Worm (Caenorhabditis elegans) whole organism, L4 larva: ENCODE data around the gene C03B1.7.

Experiments
- D1046.2 ChIP-seq: fragments of 200-800 bp; sonication (Bioruptor generic); IDR thresholded peaks from 2 replicates; pipeline ENCODE4 v1.3.6; 2022; ENCODE audit warnings: missing genetic modification characterization, missing compliant biosample characterization
- F49E8.2 ChIP-seq: sonication (generic microtip); optimal IDR thresholded peaks from 2 replicates; lab custom pipeline; 2016; ENCODE audit warnings: missing compliant biosample characterization, mild to moderate bottlenecking, missing genetic modification characterization, borderline replicate concordance
- Y105C5A.15 ChIP-seq: fragments of 200-800 bp; sonication (Bioruptor generic); IDR thresholded peaks from 2 replicates; pipeline ENCODE4 v1.3.6; 2022; ENCODE audit warnings: missing genetic modification characterization, missing compliant biosample characterization
- Y48G9A.11 ChIP-seq: fragments of 200-800 bp; sonication (Bioruptor generic); IDR thresholded peaks from 2 replicates; pipeline ENCODE4 v1.3.6; 2022; ENCODE audit warnings: missing genetic modification reagents, missing genetic modification characterization, missing compliant biosample characterization
- ZK337.2 ChIP-seq: fragments of 200-800 bp; sonication (Bioruptor generic); IDR thresholded peaks from 2 replicates; pipeline ENCODE4 v1.3.6; 2022; ENCODE audit warnings: missing genetic modification reagents, missing genetic modification characterization, missing compliant biosample characterization
- ZK546.5 ChIP-seq, 2 experiments: sonication (generic microtip); optimal IDR thresholded peaks; 2 replicates each; lab custom pipeline; 2017; ENCODE audit warnings: missing biosample characterization in 2 of 2, missing genetic modification characterization in 2 of 2
- aha-1 ChIP-seq: fragments of 150-350 bp; peaks from one replicate; lab custom pipeline; 2014; ENCODE audit warnings: missing biosample characterization, missing genetic modification characterization
- ceh-62 ChIP-seq: sonication (generic microtip); optimal IDR thresholded peaks from 2 replicates; lab custom pipeline; 2017; ENCODE audit warnings: missing biosample characterization, missing genetic modification characterization
- ceh-82 ChIP-seq: sonication (generic microtip); optimal IDR thresholded peaks from 2 replicates; lab custom pipeline; 2017; ENCODE audit warnings: missing biosample characterization, missing genetic modification characterization
- cey-2 ChIP-seq: sonication (generic microtip); optimal IDR thresholded peaks from 3 replicates; lab custom pipeline; 2017; ENCODE audit warnings: missing genetic modification characterization, mild to moderate bottlenecking, missing compliant biosample characterization, antibody characterized with exemption, borderline replicate concordance; ENCODE audit not compliant: insufficient read depth
- ctbp-1 ChIP-seq: fragments of 200-800 bp; sonication (Bioruptor generic); IDR thresholded peaks from 2 replicates; pipeline ENCODE4 v1.3.6; 2022; ENCODE audit warnings: missing genetic modification reagents, missing genetic modification characterization, missing compliant biosample characterization
- daf-12 ChIP-seq: fragments of 150-350 bp; optimal IDR thresholded peaks from 2 replicates; lab custom pipeline; 2014; ENCODE audit warnings: missing biosample characterization, missing genetic modification reagents, missing genetic modification characterization
- daf-16 ChIP-seq, 3 experiments: sonication (generic microtip); optimal IDR thresholded peaks; 2 replicates each; lab custom pipeline; 2016 to 2017; ENCODE audit warnings: missing genetic modification characterization in 3 of 3, missing genetic modification reagents in 3 of 3, mild to moderate bottlenecking in 2 of 3, missing compliant biosample characterization in 2 of 3, missing biosample characterization in 1 of 3, moderate library complexity in 1 of 3
- daf-8 ChIP-seq: fragments of 200-800 bp; sonication (Bioruptor generic); IDR thresholded peaks from 2 replicates; pipeline ENCODE4 v1.3.6; 2022; ENCODE audit warnings: missing genetic modification characterization, missing compliant biosample characterization
- dmd-6 ChIP-seq: fragments of 200-800 bp; sonication (Bioruptor generic); IDR thresholded peaks from 2 replicates; pipeline ENCODE4 v1.3.6; 2022; ENCODE audit warnings: missing genetic modification reagents, missing genetic modification characterization, missing compliant biosample characterization
- duxl-1 ChIP-seq: sonication (generic microtip); optimal IDR thresholded peaks from 2 replicates; lab custom pipeline; 2016; ENCODE audit warnings: mild to moderate bottlenecking, missing genetic modification characterization, moderate library complexity, missing compliant biosample characterization; ENCODE audit not compliant: poor library complexity
- fkh-10 ChIP-seq: fragments of 150-350 bp; optimal IDR thresholded peaks from 2 replicates; lab custom pipeline; 2014; ENCODE audit warnings: missing biosample characterization, missing genetic modification reagents, missing genetic modification characterization
- fos-1 ChIP-seq: fragments of 150-350 bp; optimal IDR thresholded peaks from 2 replicates; lab custom pipeline; 2014; ENCODE audit warnings: missing biosample characterization, missing genetic modification characterization
- gei-8 ChIP-seq: fragments of 200-800 bp; sonication (Bioruptor generic); optimal IDR thresholded peaks from 2 replicates; lab custom pipeline; 2018; ENCODE audit warnings: mild to moderate bottlenecking, missing genetic modification characterization, missing compliant biosample characterization
- hif-1 ChIP-seq, 2 experiments: sonication (generic microtip); optimal IDR thresholded peaks; 2 replicates each; lab custom pipeline; 2016 to 2017; ENCODE audit warnings: missing compliant biosample characterization in 2 of 2, missing genetic modification characterization in 2 of 2, missing genetic modification reagents in 2 of 2, missing genotype in 2 of 2, mild to moderate bottlenecking in 1 of 2
- hmg-1.1 ChIP-seq: fragments of 200-800 bp; sonication (Bioruptor generic); IDR thresholded peaks from 2 replicates; pipeline ENCODE4 v1.3.6; 2022; ENCODE audit warnings: missing genetic modification reagents, missing genetic modification characterization, missing compliant biosample characterization
- jun-1 ChIP-seq: fragments of 150-350 bp; optimal IDR thresholded peaks from 2 replicates; lab custom pipeline; 2014; ENCODE audit warnings: missing biosample characterization, missing genetic modification reagents, missing genetic modification characterization
- lin-15B ChIP-seq: fragments of 150-350 bp; sonication (generic microtip); optimal IDR thresholded peaks from 3 replicates; lab custom pipeline; 2014; ENCODE audit warnings: missing biosample characterization, missing genetic modification characterization
- lsy-2 ChIP-seq, 2 experiments: fragments of 150-350 bp in 1 of 2; sonication (generic microtip) in 1 of 2; optimal IDR thresholded peaks; 2 replicates each; lab custom pipeline; 2014 to 2017; ENCODE audit warnings: missing biosample characterization in 2 of 2, missing genetic modification characterization in 2 of 2
- madf-9 ChIP-seq: fragments of 200-800 bp; sonication (Bioruptor generic); conservative IDR thresholded peaks from 2 replicates; pipeline ENCODE4 v1.3.6; 2022; ENCODE audit warnings: missing genetic modification reagents, missing genetic modification characterization, missing compliant biosample characterization
- mdl-1 ChIP-seq, 2 experiments: fragments of 150-350 bp in 1 of 2; sonication (generic microtip) in 1 of 2; optimal IDR thresholded peaks; 2 replicates each; lab custom pipeline; 2014 to 2017; ENCODE audit warnings: missing biosample characterization in 2 of 2, missing genetic modification characterization in 2 of 2
- mes-2 ChIP-seq: sonication (generic microtip); optimal IDR thresholded peaks from 2 replicates; lab custom pipeline; 2016; ENCODE audit warnings: missing genotype, mild to moderate bottlenecking, missing genetic modification characterization, missing compliant biosample characterization; ENCODE audit not compliant: poor library complexity, severe bottlenecking
- nhr-48 ChIP-seq: sonication (generic microtip); optimal IDR thresholded peaks from 2 replicates; lab custom pipeline; 2016; ENCODE audit warnings: mild to moderate bottlenecking, missing genetic modification characterization, missing compliant biosample characterization
- nhr-6 ChIP-seq: fragments of 150-350 bp; optimal IDR thresholded peaks from 2 replicates; lab custom pipeline; 2014; ENCODE audit warnings: missing biosample characterization, missing genetic modification characterization
- php-3 ChIP-seq: fragments of 200-800 bp; sonication (Bioruptor generic); IDR thresholded peaks from 2 replicates; pipeline ENCODE4 v1.3.6; 2022; ENCODE audit warnings: missing genetic modification reagents, missing genetic modification characterization, missing compliant biosample characterization
- snpc-1.2 ChIP-seq: fragments of 200-800 bp; sonication (Bioruptor generic); IDR thresholded peaks from 2 replicates; pipeline ENCODE4 v1.3.6; 2022; ENCODE audit warnings: missing genetic modification reagents, missing genetic modification characterization, missing compliant biosample characterization
- snpc-4 ChIP-seq: fragments of 150-350 bp; optimal IDR thresholded peaks from 2 replicates; lab custom pipeline; 2014; ENCODE audit warnings: missing biosample characterization, missing genetic modification characterization
- spr-1 ChIP-seq: sonication (generic microtip); optimal IDR thresholded peaks from 2 replicates; lab custom pipeline; 2016; ENCODE audit warnings: mild to moderate bottlenecking, missing genetic modification characterization, missing compliant biosample characterization
- spr-3 ChIP-seq: fragments of 200-800 bp; sonication (Bioruptor generic); optimal IDR thresholded peaks from 2 replicates; lab custom pipeline; 2018; ENCODE audit warnings: mild to moderate bottlenecking, missing genetic modification characterization, missing compliant biosample characterization
- tag-97 ChIP-seq: fragments of 200-800 bp; sonication (Bioruptor generic); IDR thresholded peaks from 2 replicates; pipeline ENCODE4 v1.3.6; 2022; ENCODE audit warnings: missing genetic modification characterization, missing compliant biosample characterization
- unc-62 ChIP-seq, 3 experiments: fragments of 150-350 bp in 1 of 3; sonication (generic microtip); optimal IDR thresholded peaks in 2 of 3; peaks in 1 of 3; 1 replicate in 1 of 3; 2 replicates in 2 of 3; lab custom pipeline; 2014 to 2017; ENCODE audit warnings: missing biosample characterization in 3 of 3, missing genetic modification characterization in 3 of 3, missing genetic modification reagents in 3 of 3, missing genotype in 1 of 3
- vab-7 ChIP-seq: fragments of 200-800 bp; sonication (Bioruptor generic); IDR thresholded peaks from 2 replicates; pipeline ENCODE4 v1.3.6; 2022; ENCODE audit warnings: missing genetic modification reagents, missing genetic modification characterization, missing compliant biosample characterization
- zfp-3 ChIP-seq: fragments of 200-800 bp; sonication (Bioruptor generic); conservative IDR thresholded peaks from 2 replicates; pipeline ENCODE4 v1.3.6; 2022; ENCODE audit warnings: missing genetic modification reagents, missing genetic modification characterization, missing compliant biosample characterization
- ztf-7 ChIP-seq: fragments of 150-350 bp; optimal IDR thresholded peaks from 2 replicates; lab custom pipeline; 2014; ENCODE audit warnings: missing biosample characterization, missing genetic modification characterization

The C03B1.7 gene

DNA sequence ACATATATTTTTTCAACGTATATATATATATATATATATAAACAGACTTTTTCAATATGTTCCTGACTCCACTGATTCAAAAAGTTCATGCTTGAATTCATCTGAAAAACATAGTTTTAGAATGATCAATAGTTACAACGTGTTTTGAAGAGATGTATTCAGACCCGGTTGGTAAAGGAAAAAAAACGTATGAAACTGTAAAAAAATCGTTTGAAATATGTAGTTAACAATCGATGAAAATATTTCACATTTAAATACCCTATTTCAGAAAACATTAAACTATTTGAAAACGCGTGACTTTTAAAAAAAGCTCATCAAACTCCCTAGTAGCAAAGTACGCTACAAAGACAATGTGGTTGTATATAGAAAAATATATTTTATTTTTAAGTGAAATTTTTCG is 19.0 kb downstream of the C03B1.7 start, which contains the start of gene C03B1.14 (continued):
- TF ChIP-seq spr-1 (tag; lab: Kevin White, UChicago) = no peak
- TF ChIP-seq F49E8.2 (tag; lab: Kevin White, UChicago) = no peak
- no peak for TF ChIP-seq D1046.2 (GFP tag; lab: Robert Waterston, UW)

ce11 chrX:6364196-6364595 is 22.6 kb downstream of the C03B1.7 start, which contains the start of gene C03B1.4:
Gene C03B1.4 (plus strand): TSS chrX:6364496.
- TF ChIP-seq nhr-6 (tag; lab: Kevin White, UChicago) = no peak
- TF ChIP-seq aha-1 (tag; lab: Kevin White, UChicago) = no peak
- TF ChIP-seq hif-1 (tag; optimal IDR thresholded peaks at IDR 0.05; lab: Kevin White, UChicago) = no peak
- no peak for TF ChIP-seq ZK546.5 (tag; optimal IDR thresholded peaks at IDR 0.05; lab: Kevin White, UChicago)
- no peak for TF ChIP-seq hmg-1.1 (GFP tag; lab: Robert Waterston, UW)
- TF ChIP-seq Y48G9A.11 (GFP tag; lab: Robert Waterston, UW) = no peak
- no peak for TF ChIP-seq daf-16 (GFP tag; optimal IDR thresholded peaks at IDR 0.05; lab: Kevin White, UChicago)
- TF ChIP-seq daf-16 (tag; optimal IDR thresholded peaks at IDR 0.05; lab: Kevin White, UChicago) = no peak
- no peak for TF ChIP-seq ceh-82 (tag; lab: Kevin White, UChicago)
- TF ChIP-seq, all 104 proteins: peak for 0

DNA sequence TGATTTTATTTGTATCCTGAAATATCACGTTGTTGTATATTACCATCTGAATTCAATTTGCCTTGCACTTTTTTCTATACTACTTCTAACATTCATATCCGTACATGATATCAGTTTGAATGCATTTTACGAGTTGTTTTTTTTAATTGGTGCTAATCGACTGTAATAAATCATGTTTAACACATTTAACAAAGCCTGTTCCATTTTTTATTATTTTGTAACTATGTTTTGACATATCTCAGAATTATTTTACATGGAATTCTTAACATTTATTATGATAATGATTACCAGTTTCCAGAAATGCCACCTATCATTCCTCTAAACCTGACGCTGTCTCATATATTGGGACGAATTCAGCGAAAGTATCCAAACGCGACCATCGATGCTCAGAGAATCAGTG is 24.1 kb downstream of the C03B1.7 start, which contains the start of gene C03B1.3:
C03B1.3 (plus strand) TSS at position 301 of the 400 bp plus-strand sequence.
- no peak for TF ChIP-seq daf-8 (GFP tag; lab: Robert Waterston, UW)
- no peak for TF ChIP-seq duxl-1
- TF ChIP-seq ztf-7 = no peak
- TF ChIP-seq fkh-10 (GFP tag; lab: Kevin White, UChicago) = no peak
- TF ChIP-seq Y105C5A.15 = no peak
- TF ChIP-seq gei-8 (GFP tag; lab: Kevin White, UChicago) = no peak
- TF ChIP-seq mdl-1 (tag; optimal IDR thresholded peaks at IDR 0.05; lab: Kevin White, UChicago) = no peak
- TF ChIP-seq daf-12 (tag; lab: Kevin White, UChicago) = no peak
- TF ChIP-seq cey-2 (tag; lab: Kevin White, UChicago) = no peak
- TF ChIP-seq nhr-6 (tag; lab: Kevin White, UChicago) = no peak
- no peak for TF ChIP-seq F49E8.2 (tag; lab: Kevin White, UChicago)
- TF ChIP-seq ctbp-1 (GFP tag; lab: Robert Waterston, UW) = no peak
- TF ChIP-seq ceh-62 (tag; lab: Kevin White, UChicago) = no peak
- TF ChIP-seq, all 104 proteins: peak for 0

DNA sequence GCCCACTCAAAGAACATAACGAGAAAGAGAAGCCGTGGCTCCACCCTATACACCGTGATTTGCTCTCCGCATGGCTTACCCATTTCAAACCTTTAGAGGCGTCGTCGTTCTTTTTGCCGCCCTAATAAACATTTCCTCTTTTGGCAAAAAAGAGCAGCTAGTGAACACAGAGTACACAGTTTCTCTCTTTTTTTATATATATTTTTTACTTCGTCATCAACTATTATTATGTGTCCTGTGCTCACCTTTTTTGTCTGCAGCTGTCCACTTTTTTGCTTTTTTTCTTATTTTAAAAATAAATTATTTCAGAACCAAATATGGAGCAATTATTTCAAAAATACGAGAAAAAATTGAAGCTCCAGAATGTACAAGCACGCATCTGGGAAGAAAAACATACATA is 28.1 kb downstream of the C03B1.7 start, which contains the start of gene C03B1.2:
C03B1.2 (plus strand) TSS at position 301 of the 400 bp plus-strand sequence.
- TF ChIP-seq nhr-48 (tag; lab: Kevin White, UChicago) (no peak), unc-62 (GFP tag; optimal IDR thresholded peaks at IDR 0.05 in 1 of 2; lab: Kevin White, UChicago) (no peak), unc-62 (tag; optimal IDR thresholded peaks at IDR 0.05; lab: Kevin White, UChicago) (no peak), snpc-1.2 (GFP tag; lab: Robert Waterston, UW) (no peak), lin-15B (tag; lab: Kevin White, UChicago) (no peak), jun-1 (tag; lab: Kevin White, UChicago) (no peak), vab-7 (GFP tag; lab: Robert Waterston, UW) (no peak)

DNA sequence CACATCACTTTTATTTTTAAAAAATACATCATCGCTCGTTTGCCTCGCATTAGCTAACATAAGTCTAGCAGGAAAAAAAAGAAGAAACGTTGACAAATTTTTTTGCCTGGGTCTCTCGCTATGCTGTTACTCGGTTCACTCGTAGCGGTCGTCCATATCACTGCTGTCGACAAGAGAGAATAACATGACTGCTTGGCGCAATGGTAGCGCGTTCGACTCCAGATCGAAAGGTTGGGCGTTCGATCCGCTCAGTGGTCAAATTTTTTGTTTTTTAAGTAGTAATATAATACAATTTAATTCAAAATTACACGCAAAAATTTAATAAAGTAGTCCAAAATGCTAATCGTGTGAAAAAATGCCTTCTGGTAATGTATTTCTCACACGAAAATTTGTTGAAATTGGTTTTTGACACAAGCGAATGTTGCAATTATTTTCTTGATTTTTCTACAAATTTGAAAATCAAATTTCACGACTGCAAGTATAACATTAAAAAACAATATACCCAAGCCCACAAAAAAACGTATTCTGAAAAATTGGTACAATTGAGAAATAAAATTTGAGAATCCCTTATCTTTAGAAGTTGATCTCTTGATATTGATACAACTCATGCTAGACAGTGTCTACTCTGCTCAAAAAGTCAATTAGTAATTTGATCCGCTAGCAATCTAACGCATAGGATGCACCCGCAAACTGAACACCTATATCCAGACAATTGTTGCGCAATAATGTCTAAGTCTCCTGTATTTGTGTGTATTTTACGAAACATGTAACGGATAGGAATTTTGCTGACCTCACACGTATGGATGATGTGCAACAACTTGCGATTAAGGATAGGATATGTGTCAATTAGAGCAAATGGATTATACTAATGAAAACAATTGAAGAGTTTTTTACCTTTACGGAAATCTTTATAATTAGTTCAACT is 29.8 kb downstream of the C03B1.7 start:
- peak; percentile 66 for TF ChIP-seq zfp-3 (GFP tag; lab: Robert Waterston, UW)
- no peak for TF ChIP-seq ceh-82 (tag; lab: Kevin White, UChicago)
- TF ChIP-seq ZK337.2 = 0 out of 2 replicates have a peak, but pooled peaks have one; percentile 40
- TF ChIP-seq snpc-4 (tag; lab: Kevin White, UChicago) = no peak
- peak; percentile 91 for TF ChIP-seq Y105C5A.15
- no peak for TF ChIP-seq fos-1
- TF ChIP-seq php-3 = no peak
- no peak for TF ChIP-seq lsy-2 (tag; optimal IDR thresholded peaks at IDR 0.05; lab: Kevin White, UChicago)
- TF ChIP-seq ceh-62 (tag; lab: Kevin White, UChicago) = no peak
- peak; percentile 68 for TF ChIP-seq dmd-6 (GFP tag; lab: Robert Waterston, UW)
- peak; percentile 81 for TF ChIP-seq spr-3
- TF ChIP-seq vab-7 (GFP tag; lab: Robert Waterston, UW) = peak; percentile 90
- no peak for TF ChIP-seq tag-97 (GFP tag; lab: Robert Waterston, UW)
- TF ChIP-seq spr-1 (tag; lab: Kevin White, UChicago) = peak; percentile 41
- no peak for TF ChIP-seq mes-2 (tag; lab: Kevin White, UChicago)
- peak; percentile 73 for TF ChIP-seq madf-9 (GFP tag; lab: Robert Waterston, UW)
